Worm (Caenorhabditis elegans) whole organism, L4 larva: Measurements from ENCODE around the gene C10G8.4.

ENCODE experiments used
- D1046.2 ChIP-seq: fragments of 200-800 bp; sonication (Bioruptor generic); IDR thresholded peaks from 2 replicates; pipeline ENCODE4 v1.3.6; 2022; ENCODE audit warnings: missing genetic modification characterization, missing compliant biosample characterization
- F37D6.2 ChIP-seq: sonication (generic microtip); optimal IDR thresholded peaks from 2 replicates; lab custom pipeline; 2016; ENCODE audit warnings: mild to moderate bottlenecking, missing genetic modification characterization, missing compliant biosample characterization
- R02D3.7 ChIP-seq: fragments of 150-350 bp; sonication (generic microtip); optimal IDR thresholded peaks from 3 replicates; lab custom pipeline; 2014; ENCODE audit warnings: missing biosample characterization, missing genetic modification characterization
- T20F7.1 ChIP-seq: fragments of 200-800 bp; sonication (Bioruptor generic); optimal IDR thresholded peaks from 2 replicates; lab custom pipeline; 2018; ENCODE audit warnings: mild to moderate bottlenecking, missing genetic modification characterization, missing compliant biosample characterization
- T26A8.4 ChIP-seq: fragments of 200-800 bp; sonication (Bioruptor generic); IDR thresholded peaks from 2 replicates; pipeline ENCODE4 v1.3.6; 2022; ENCODE audit warnings: missing genetic modification characterization, missing compliant biosample characterization
- Y48G9A.11 ChIP-seq: fragments of 200-800 bp; sonication (Bioruptor generic); IDR thresholded peaks from 2 replicates; pipeline ENCODE4 v1.3.6; 2022; ENCODE audit warnings: missing genetic modification reagents, missing genetic modification characterization, missing compliant biosample characterization
- Y5F2A.4 ChIP-seq: fragments of 200-800 bp; sonication (Bioruptor generic); optimal IDR thresholded peaks from 2 replicates; lab custom pipeline; 2018; ENCODE audit warnings: mild to moderate bottlenecking, missing genetic modification characterization, missing compliant biosample characterization
- Y75B8A.6 ChIP-seq: fragments of 200-800 bp; sonication (Bioruptor generic); IDR thresholded peaks from 2 replicates; pipeline ENCODE4 v1.3.6; 2022; ENCODE audit warnings: missing genetic modification reagents, missing genetic modification characterization, missing compliant biosample characterization
- ceh-28 ChIP-seq: fragments of 150-350 bp; optimal IDR thresholded peaks from 2 replicates; lab custom pipeline; 2014; ENCODE audit warnings: missing biosample characterization, missing genetic modification reagents, missing genetic modification characterization
- ceh-44 ChIP-seq: fragments of 200-800 bp; sonication (Bioruptor generic); IDR thresholded peaks from 2 replicates; pipeline ENCODE4 v1.3.6; 2022; ENCODE audit warnings: missing genetic modification reagents, missing genetic modification characterization, missing compliant biosample characterization
- daf-12 ChIP-seq: fragments of 150-350 bp; optimal IDR thresholded peaks from 2 replicates; lab custom pipeline; 2014; ENCODE audit warnings: missing biosample characterization, missing genetic modification reagents, missing genetic modification characterization
- daf-8 ChIP-seq: fragments of 200-800 bp; sonication (Bioruptor generic); IDR thresholded peaks from 2 replicates; pipeline ENCODE4 v1.3.6; 2022; ENCODE audit warnings: missing genetic modification characterization, missing compliant biosample characterization
- dpl-1 ChIP-seq: fragments of 150-350 bp; optimal IDR thresholded peaks from 2 replicates; lab custom pipeline; 2014; ENCODE audit warnings: missing biosample characterization, missing genetic modification reagents, missing genetic modification characterization
- dve-1 ChIP-seq: sonication (generic microtip); optimal IDR thresholded peaks from 2 replicates; lab custom pipeline; 2017; ENCODE audit warnings: antibody characterized with exemption, mild to moderate bottlenecking, missing genetic modification characterization, missing compliant biosample characterization; ENCODE audit not compliant: insufficient read depth
- egl-27 ChIP-seq: sonication (generic microtip); optimal IDR thresholded peaks from 3 replicates; lab custom pipeline; 2017; ENCODE audit warnings: missing biosample characterization, missing genetic modification reagents, missing genetic modification characterization
- gei-8 ChIP-seq: fragments of 200-800 bp; sonication (Bioruptor generic); optimal IDR thresholded peaks from 2 replicates; lab custom pipeline; 2018; ENCODE audit warnings: mild to moderate bottlenecking, missing genetic modification characterization, missing compliant biosample characterization
- hif-1 ChIP-seq, 2 experiments: sonication (generic microtip); optimal IDR thresholded peaks; 2 replicates each; lab custom pipeline; 2016 to 2017; ENCODE audit warnings: missing compliant biosample characterization in 2 of 2, missing genetic modification characterization in 2 of 2, missing genetic modification reagents in 2 of 2, missing genotype in 2 of 2, mild to moderate bottlenecking in 1 of 2
- hlh-11 ChIP-seq: fragments of 200-800 bp; sonication (Bioruptor generic); optimal IDR thresholded peaks from 2 replicates; lab custom pipeline; 2018; ENCODE audit warnings: mild to moderate bottlenecking, missing genetic modification characterization, missing compliant biosample characterization
- jun-1 ChIP-seq: fragments of 150-350 bp; optimal IDR thresholded peaks from 2 replicates; lab custom pipeline; 2014; ENCODE audit warnings: missing biosample characterization, missing genetic modification reagents, missing genetic modification characterization
- lim-7 ChIP-seq: fragments of 200-800 bp; sonication (Bioruptor generic); IDR thresholded peaks from 2 replicates; pipeline ENCODE4 v1.3.6; 2022; ENCODE audit warnings: missing genetic modification characterization, missing compliant biosample characterization
- lin-15B ChIP-seq: fragments of 150-350 bp; sonication (generic microtip); optimal IDR thresholded peaks from 3 replicates; lab custom pipeline; 2014; ENCODE audit warnings: missing biosample characterization, missing genetic modification characterization
- lin-39 ChIP-seq: fragments of 150-350 bp; optimal IDR thresholded peaks from 2 replicates; lab custom pipeline; 2014; ENCODE audit warnings: missing biosample characterization, missing genetic modification reagents, missing genetic modification characterization
- lir-3 ChIP-seq: sonication (generic microtip); optimal IDR thresholded peaks from 2 replicates; lab custom pipeline; 2016; ENCODE audit warnings: mild to moderate bottlenecking, missing genetic modification characterization, missing compliant biosample characterization
- madf-5 ChIP-seq, 2 experiments: fragments of 200-800 bp; sonication (Bioruptor generic); IDR thresholded peaks; 2 replicates each; pipeline ENCODE4 v1.3.6; 2022; ENCODE audit warnings: missing compliant biosample characterization in 2 of 2, missing genetic modification characterization in 2 of 2
- madf-9 ChIP-seq: fragments of 200-800 bp; sonication (Bioruptor generic); conservative IDR thresholded peaks from 2 replicates; pipeline ENCODE4 v1.3.6; 2022; ENCODE audit warnings: missing genetic modification reagents, missing genetic modification characterization, missing compliant biosample characterization
- mdt-29 ChIP-seq: fragments of 200-800 bp; sonication (Bioruptor generic); IDR thresholded peaks from 2 replicates; pipeline ENCODE4 v1.3.6; 2022; ENCODE audit warnings: missing genetic modification reagents, missing genetic modification characterization, missing compliant biosample characterization
- mep-1 ChIP-seq: fragments of 150-350 bp; sonication (generic microtip); optimal IDR thresholded peaks from 3 replicates; lab custom pipeline; 2014; ENCODE audit warnings: missing biosample characterization, missing genetic modification characterization
- mxl-3 ChIP-seq: fragments of 200-800 bp; sonication (Bioruptor generic); optimal IDR thresholded peaks from 2 replicates; lab custom pipeline; 2018; ENCODE audit warnings: mild to moderate bottlenecking, missing genetic modification characterization, missing compliant biosample characterization
- nhr-48 ChIP-seq: sonication (generic microtip); optimal IDR thresholded peaks from 2 replicates; lab custom pipeline; 2016; ENCODE audit warnings: mild to moderate bottlenecking, missing genetic modification characterization, missing compliant biosample characterization
- nhr-6 ChIP-seq: fragments of 150-350 bp; optimal IDR thresholded peaks from 2 replicates; lab custom pipeline; 2014; ENCODE audit warnings: missing biosample characterization, missing genetic modification characterization
- nhr-76 ChIP-seq: fragments of 150-350 bp; optimal IDR thresholded peaks from 2 replicates; lab custom pipeline; 2014; ENCODE audit warnings: missing biosample characterization, missing genetic modification characterization
- skn-1 ChIP-seq: fragments of 150-350 bp; optimal IDR thresholded peaks from 2 replicates; lab custom pipeline; 2014; ENCODE audit warnings: missing biosample characterization, missing genetic modification characterization
- spr-3 ChIP-seq: fragments of 200-800 bp; sonication (Bioruptor generic); optimal IDR thresholded peaks from 2 replicates; lab custom pipeline; 2018; ENCODE audit warnings: mild to moderate bottlenecking, missing genetic modification characterization, missing compliant biosample characterization
- tra-1 ChIP-seq: fragments of 200-800 bp; sonication (Bioruptor generic); IDR thresholded peaks from 2 replicates; pipeline ENCODE4 v1.3.6; 2022; ENCODE audit warnings: missing genetic modification reagents, missing genetic modification characterization, missing compliant biosample characterization
- unc-130 ChIP-seq: sonication (generic microtip); optimal IDR thresholded peaks from 2 replicates; lab custom pipeline; 2016; ENCODE audit warnings: missing genetic modification reagents, missing genetic modification characterization, missing compliant biosample characterization
- unc-62 ChIP-seq, 3 experiments: fragments of 150-350 bp in 1 of 3; sonication (generic microtip); optimal IDR thresholded peaks in 2 of 3; peaks in 1 of 3; 1 replicate in 1 of 3; 2 replicates in 2 of 3; lab custom pipeline; 2014 to 2017; ENCODE audit warnings: missing biosample characterization in 3 of 3, missing genetic modification characterization in 3 of 3, missing genetic modification reagents in 3 of 3, missing genotype in 1 of 3
- vab-7 ChIP-seq: fragments of 200-800 bp; sonication (Bioruptor generic); IDR thresholded peaks from 2 replicates; pipeline ENCODE4 v1.3.6; 2022; ENCODE audit warnings: missing genetic modification reagents, missing genetic modification characterization, missing compliant biosample characterization

C10G8.4 gene

ce11 chrV:5275426-5276007 lies 36.2 kb upstream of the C10G8.4 start (continued):
- TF ChIP-seq T20F7.1 (GFP tag; lab: Kevin White, UChicago) (no peak), madf-9 (GFP tag; lab: Robert Waterston, UW) (no peak), Y75B8A.6 (GFP tag; lab: Robert Waterston, UW) (0 out of 2 replicates have a peak, but pooled peaks have one; percentile 5), T26A8.4 (peak; percentile 66), unc-62 (GFP tag; optimal IDR thresholded peaks at IDR 0.05 in 1 of 2; lab: Kevin White, UChicago) (no peak), unc-62 (tag; optimal IDR thresholded peaks at IDR 0.05; lab: Kevin White, UChicago) (no peak), lir-3 (tag; lab: Kevin White, UChicago) (no peak), mdt-29 (GFP tag; lab: Robert Waterston, UW) (no peak), nhr-48 (tag; lab: Kevin White, UChicago) (no peak), R02D3.7 (tag; lab: Kevin White, UChicago) (no peak), mep-1 (no peak), skn-1 (no peak)

DNA sequence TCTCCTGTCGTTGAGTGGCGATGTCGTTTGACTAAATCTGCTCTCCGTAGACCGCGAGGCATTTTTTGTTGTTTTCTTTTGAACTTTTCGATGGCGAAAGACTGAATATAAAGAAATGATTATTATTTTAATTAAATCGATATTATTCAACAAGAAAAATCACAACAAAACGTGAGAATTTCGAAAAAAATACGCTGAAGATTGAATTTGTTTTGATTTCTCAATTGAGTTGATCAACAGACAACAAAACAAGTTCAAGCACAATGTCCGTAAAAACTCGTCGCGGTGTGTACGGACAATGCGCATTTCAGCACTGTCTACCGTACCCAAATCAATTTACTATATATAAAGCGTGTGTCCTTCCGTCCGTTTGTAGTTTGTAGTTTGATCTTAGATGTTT lies 33.7 kb upstream of the C10G8.4 start, which contains the start of gene B0238.9:
Gene B0238.9, minus strand, starts transcription at position 101 of the 400 bp plus-strand sequence.
- no peak for TF ChIP-seq egl-27
- TF ChIP-seq dpl-1, result no peak
- no peak for TF ChIP-seq hif-1 (tag; optimal IDR thresholded peaks at IDR 0.05; lab: Kevin White, UChicago)
- no peak for TF ChIP-seq unc-130 (GFP tag; lab: Kevin White, UChicago)
- TF ChIP-seq daf-8, result no peak
- TF ChIP-seq vab-7 (GFP tag; lab: Robert Waterston, UW), result no peak
- no peak for TF ChIP-seq nhr-76
- TF ChIP-seq tra-1 (GFP tag; lab: Robert Waterston, UW), result no peak
- TF ChIP-seq daf-12 (tag; lab: Kevin White, UChicago), result no peak
- no peak for TF ChIP-seq lin-15B (tag; lab: Kevin White, UChicago)
- no peak for TF ChIP-seq lin-39 (tag; lab: Kevin White, UChicago)
- TF ChIP-seq lim-7 (GFP tag; lab: Robert Waterston, UW), result no peak
- no peak for TF ChIP-seq spr-3 (GFP tag; lab: Kevin White, UChicago)
- TF ChIP-seq, all 104 proteins: peak for 0

ce11 chrV:5284270-5284980 lies 27.3 kb upstream of the C10G8.4 start:
- TF ChIP-seq gei-8, result peak; percentile 13
- peak; percentile 10 for TF ChIP-seq hlh-11 (tag; lab: Kevin White, UChicago)
- peak; percentile 17 for TF ChIP-seq mxl-3 (GFP tag; lab: Kevin White, UChicago)
- TF ChIP-seq lir-3 (tag; lab: Kevin White, UChicago), result peak; percentile 4

- TF ChIP-seq dve-1 (no peak), D1046.2 (GFP tag; lab: Robert Waterston, UW) (no peak), Y48G9A.11 (GFP tag; lab: Robert Waterston, UW) (no peak), nhr-6 (no peak), jun-1 (tag; lab: Kevin White, UChicago) (no peak), ceh-28 (tag; lab: Kevin White, UChicago) (no peak), ceh-44 (GFP tag; lab: Robert Waterston, UW) (no peak), vab-7 (GFP tag; lab: Robert Waterston, UW) (no peak), F37D6.2 (tag; lab: Kevin White, UChicago) (no peak), Y5F2A.4 (no peak), madf-5 (GFP tag; IDR thresholded peaks at IDR 0.05; lab: Robert Waterston, UW) (no peak)
Measured at ce11 chrV:5287273-5287672, 24.5 kb upstream of the C10G8.4 start, which contains the start of gene Y49G5A.1. Y49G5A.1 (minus strand) TSS chrV:5287373.
